Worm (Caenorhabditis elegans): ENCODE data around the gene C25H3.17.
A peak's percentile ranks its signal among the peaks of the same experiment; 100 is the strongest.

The C25H3.17 gene

ce11 chrII:5688959-5689358 is 19.5 kb upstream of the C25H3.17 start, which contains the start of gene C25H3.11:
TSS of gene C25H3.11 (minus strand) at chrII:5689040.
- TF ChIP-seq fos-1 (tag; optimal IDR thresholded peaks at IDR 0.05) = no peak
- TF ChIP-seq nfya-1 (tag; optimal IDR thresholded peaks at IDR 0.05; ENCODE audit: insufficient read depth) = peak; percentile 67
- TF ChIP-seq ama-1 (optimal IDR thresholded peaks at IDR 0.05) = peak; percentile 52
- no peak for TF ChIP-seq tbx-2 (tag; optimal IDR thresholded peaks at IDR 0.05)
- peak; percentile 53 for TF ChIP-seq lin-15B (tag; optimal IDR thresholded peaks at IDR 0.05)
- peak; percentile 70 for TF ChIP-seq elt-2 (tag; optimal IDR thresholded peaks at IDR 0.05)
- no peak for TF ChIP-seq nhr-77 (tag; optimal IDR thresholded peaks at IDR 0.05)
- TF ChIP-seq nhr-11 (tag; optimal IDR thresholded peaks at IDR 0.05) = no peak
- TF ChIP-seq snpc-4 (tag; optimal IDR thresholded peaks at IDR 0.05) = peak; percentile 29
- no peak for TF ChIP-seq ztf-11 (tag; optimal IDR thresholded peaks at IDR 0.05)
- TF ChIP-seq skn-1 (tag; optimal IDR thresholded peaks at IDR 0.05) = no peak
- no peak for TF ChIP-seq unc-62 (GFP tag; optimal IDR thresholded peaks at IDR 0.05)
- peak; percentile 4 for TF ChIP-seq lsy-12 (tag; optimal IDR thresholded peaks at IDR 0.05)
- TF ChIP-seq ZK546.5 (tag; optimal IDR thresholded peaks at IDR 0.05) = no peak
- TF ChIP-seq pqm-1 (tag; optimal IDR thresholded peaks at IDR 0.05) = peak; percentile 26
- no peak for TF ChIP-seq sea-2 (GFP tag; optimal IDR thresholded peaks at IDR 0.05)
- TF ChIP-seq pha-4 (tag; optimal IDR thresholded peaks at IDR 0.05) = peak; percentile 42

ce11 chrII:5680703-5681102 is 11.2 kb upstream of the C25H3.17 start, which contains the start of gene flp-27:
TSS of gene flp-27 (plus strand) at chrII:5681003.
- no peak for TF ChIP-seq nhr-237 (tag; optimal IDR thresholded peaks at IDR 0.05)
- no peak for TF ChIP-seq tbx-2 (tag; optimal IDR thresholded peaks at IDR 0.05)
- no peak for TF ChIP-seq ZK546.5 (tag; optimal IDR thresholded peaks at IDR 0.05)
- TF ChIP-seq nhr-28 (tag; optimal IDR thresholded peaks at IDR 0.05) = no peak
- TF ChIP-seq aly-2 (tag; optimal IDR thresholded peaks at IDR 0.05) = no peak
- TF ChIP-seq pqm-1 (tag; optimal IDR thresholded peaks at IDR 0.05) = no peak
- no peak for TF ChIP-seq unc-39 (tag; optimal IDR thresholded peaks at IDR 0.05)
- TF ChIP-seq jun-1 (tag; optimal IDR thresholded peaks at IDR 0.05) = no peak
- TF ChIP-seq nhr-67 (tag; optimal IDR thresholded peaks at IDR 0.05) = no peak
- TF ChIP-seq nhr-25 (tag; optimal IDR thresholded peaks at IDR 0.05) = no peak
- TF ChIP-seq nfya-1 (tag; optimal IDR thresholded peaks at IDR 0.05; ENCODE audit: insufficient read depth) = no peak
- TF ChIP-seq lin-39 (tag; optimal IDR thresholded peaks at IDR 0.05) = no peak
- no peak for TF ChIP-seq ceh-9 (tag; optimal IDR thresholded peaks at IDR 0.05)
- no peak for TF ChIP-seq elt-2 (tag; optimal IDR thresholded peaks at IDR 0.05)
- no peak for TF ChIP-seq ceh-16 (tag; optimal IDR thresholded peaks at IDR 0.05)
- no peak for TF ChIP-seq ceh-82 (tag; optimal IDR thresholded peaks at IDR 0.05)
- TF ChIP-seq fos-1 (tag; optimal IDR thresholded peaks at IDR 0.05) = no peak
- no peak for TF ChIP-seq ztf-11 (tag; optimal IDR thresholded peaks at IDR 0.05)
- TF ChIP-seq ztf-4 (tag; optimal IDR thresholded peaks at IDR 0.05) = no peak

DNA sequence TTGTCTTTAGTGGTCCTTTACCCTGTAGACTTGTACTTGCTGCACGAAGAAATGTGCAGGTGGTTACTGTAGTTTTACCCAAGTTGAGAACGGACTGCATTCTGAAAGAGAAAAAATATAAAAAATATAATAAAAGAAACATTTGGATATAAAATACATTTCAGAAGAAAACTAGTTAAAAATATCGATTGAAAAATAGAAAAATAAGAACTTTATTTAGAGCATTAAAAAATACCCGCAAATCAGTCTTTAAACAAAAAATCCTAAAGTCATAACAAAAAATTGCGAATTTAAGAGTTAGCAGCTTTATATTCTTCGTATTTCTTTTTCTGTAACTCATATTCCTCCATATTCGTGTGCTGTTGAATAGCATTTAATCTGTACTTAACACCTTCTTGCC is 650 bp downstream of the C25H3.17 start, which contains the start of gene C25H3.7:
Gene C25H3.7 (minus strand): TSS at position 101 of the 400 bp plus-strand sequence.
- TF ChIP-seq lin-39 (tag; optimal IDR thresholded peaks at IDR 0.05) (no peak), pha-4 (tag; optimal IDR thresholded peaks at IDR 0.05) (no peak)

- no peak for TF ChIP-seq nhr-237 (tag; optimal IDR thresholded peaks at IDR 0.05)
Measured at ce11 chrII:5667540-5667939, 1.9 kb downstream of the C25H3.17 start.

- TF ChIP-seq egl-27 (tag; optimal IDR thresholded peaks at IDR 0.05) (no peak), ceh-28 (tag; optimal IDR thresholded peaks at IDR 0.05) (no peak), ztf-4 (tag; optimal IDR thresholded peaks at IDR 0.05) (no peak), ztf-11 (tag; optimal IDR thresholded peaks at IDR 0.05) (no peak), jun-1 (tag; optimal IDR thresholded peaks at IDR 0.05) (no peak), fos-1 (tag; optimal IDR thresholded peaks at IDR 0.05) (no peak), elt-3 (tag; optimal IDR thresholded peaks at IDR 0.05) (no peak), lin-39 (tag; optimal IDR thresholded peaks at IDR 0.05) (no peak), eor-1 (tag; optimal IDR thresholded peaks at IDR 0.05) (no peak), fkh-2 (tag; optimal IDR thresholded peaks at IDR 0.05) (no peak), nhr-12 (tag; optimal IDR thresholded peaks at IDR 0.05) (no peak), ZK546.5 (tag; optimal IDR thresholded peaks at IDR 0.05) (no peak), egl-5 (tag; optimal IDR thresholded peaks at IDR 0.05) (no peak), mml-1 (tag; optimal IDR thresholded peaks at IDR 0.05) (no peak), unc-62 (GFP tag; optimal IDR thresholded peaks at IDR 0.05) (no peak)
Measured at ce11 chrII:5665991-5666390, 3.5 kb downstream of the C25H3.17 start, which contains the start of gene C25H3.16. TSS of gene C25H3.16 (plus strand) at chrII:5666291.
